Fruit fly (Drosophila melanogaster): ENCODE data around the gene jub.

dm6 chrX:13830029-13830428 is at the start of gene jub:
- TF ChIP-seq CG6854 (GFP tag; optimal IDR thresholded peaks at IDR 0.05) (no peak), ss (GFP tag; optimal IDR thresholded peaks at IDR 0.05) (no peak), fkh (GFP tag; optimal IDR thresholded peaks at IDR 0.05) (no peak), Ets96B (tag; optimal IDR thresholded peaks at IDR 0.05) (no peak), CG10631 (GFP tag; optimal IDR thresholded peaks at IDR 0.05) (no peak), CG16779 (tag; optimal IDR thresholded peaks at IDR 0.05) (no peak)

All from whole organism, prepupa.